Fruit fly (Drosophila melanogaster) whole organism, prepupa: ENCODE data around the gene CG1273.

Experiments
- CG10631 ChIP-seq: fragments of 200-800 bp; sonication (Bioruptor generic); optimal IDR thresholded peaks from 2 replicates; lab custom pipeline; 2016; ENCODE audit warnings: missing biosample characterization, missing genetic modification characterization
- CG10669 ChIP-seq: fragments of 200-800 bp; sonication (Bioruptor generic); optimal IDR thresholded peaks from 3 replicates; lab custom pipeline; 2018; ENCODE audit warnings: missing biosample characterization, mild to moderate bottlenecking, missing genetic modification characterization, moderate library complexity
- CG11902 ChIP-seq: fragments of 200-800 bp; sonication (Bioruptor generic); optimal IDR thresholded peaks from 3 replicates; lab custom pipeline; 2016; ENCODE audit warnings: missing biosample characterization, missing genetic modification characterization
- CG15336 ChIP-seq: fragments of 200-800 bp; sonication (Bioruptor generic); IDR thresholded peaks from 2 replicates; pipeline ENCODE4 v1.3.6; 2022; ENCODE audit warnings: missing biosample characterization, missing genetic modification characterization
- CG32006 ChIP-seq: fragments of 200-800 bp; sonication (Bioruptor generic); optimal IDR thresholded peaks from 3 replicates; lab custom pipeline; 2017; ENCODE audit warnings: missing biosample characterization, mild to moderate bottlenecking, missing genetic modification characterization
- CG3919 ChIP-seq: fragments of 200-800 bp; sonication (Bioruptor generic); optimal IDR thresholded peaks from 3 replicates; lab custom pipeline; 2016; ENCODE audit warnings: missing biosample characterization, missing genetic modification characterization
- CG4318 ChIP-seq: fragments of 200-800 bp; sonication (Bioruptor generic); optimal IDR thresholded peaks from 3 replicates; lab custom pipeline; 2017; ENCODE audit warnings: missing biosample characterization, mild to moderate bottlenecking, missing genetic modification characterization
- CG6163 ChIP-seq: fragments of 200-800 bp; sonication (Bioruptor generic); IDR thresholded peaks from 3 replicates; pipeline ENCODE4 v1.3.6; 2022; ENCODE audit warnings: missing biosample characterization, missing genetic modification characterization
- CG6276 ChIP-seq: fragments of 200-800 bp; sonication (Bioruptor generic); optimal IDR thresholded peaks from 2 replicates; lab custom pipeline; 2017; ENCODE audit warnings: missing biosample characterization, mild to moderate bottlenecking, missing genetic modification characterization
- CG6792 ChIP-seq: fragments of 200-800 bp; sonication (Bioruptor generic); optimal IDR thresholded peaks from 3 replicates; lab custom pipeline; 2016; ENCODE audit warnings: missing biosample characterization, missing genetic modification characterization
- CG6808 ChIP-seq: fragments of 200-800 bp; sonication (Bioruptor generic); optimal IDR thresholded peaks from 3 replicates; lab custom pipeline; 2017; ENCODE audit warnings: missing biosample characterization, missing genetic modification characterization, mild to moderate bottlenecking, moderate library complexity, missing genetic modification reagents
- CG8319 ChIP-seq: fragments of 200-800 bp; sonication (Bioruptor generic); optimal IDR thresholded peaks from 3 replicates; lab custom pipeline; 2016; ENCODE audit warnings: missing biosample characterization, missing genetic modification characterization
- Eip78C ChIP-seq: fragments of 200-800 bp; sonication (Bioruptor generic); peaks from one replicate; lab custom pipeline; 2016; ENCODE audit warnings: missing biosample characterization, missing genetic modification characterization
- Ets21C ChIP-seq: fragments of 200-800 bp; sonication (Bioruptor generic); optimal IDR thresholded peaks from 3 replicates; lab custom pipeline; 2016; ENCODE audit warnings: missing biosample characterization, missing genetic modification characterization
- Ets96B ChIP-seq: fragments of 200-800 bp; optimal IDR thresholded peaks from 2 replicates; lab custom pipeline; 2019; ENCODE audit warnings: missing biosample characterization, mild to moderate bottlenecking, missing genetic modification characterization, moderate library complexity
- Hr38 ChIP-seq: sonication (Bioruptor generic); optimal IDR thresholded peaks from 2 replicates; lab custom pipeline; 2016; ENCODE audit warnings: missing biosample characterization, missing genetic modification characterization
- Hr39 ChIP-seq: fragments of 200-800 bp; sonication (Bioruptor generic); optimal IDR thresholded peaks from 2 replicates; lab custom pipeline; 2016; ENCODE audit warnings: missing biosample characterization, missing genetic modification characterization
- OdsH ChIP-seq: fragments of 200-800 bp; sonication (Bioruptor generic); optimal IDR thresholded peaks from 3 replicates; lab custom pipeline; 2016; ENCODE audit warnings: missing biosample characterization, missing genetic modification characterization
- Sox102F ChIP-seq: fragments of 200-800 bp; sonication (Bioruptor generic); optimal IDR thresholded peaks from 2 replicates; lab custom pipeline; 2016; ENCODE audit warnings: missing biosample characterization, mild to moderate bottlenecking, missing genetic modification characterization
- Sox14 ChIP-seq: fragments of 200-800 bp; sonication (Bioruptor generic); optimal IDR thresholded peaks from 3 replicates; lab custom pipeline; 2016; ENCODE audit warnings: missing biosample characterization, missing genetic modification characterization
- Sox15 ChIP-seq: fragments of 200-800 bp; sonication (Bioruptor generic); optimal IDR thresholded peaks from 3 replicates; lab custom pipeline; 2016; ENCODE audit warnings: missing biosample characterization, missing genetic modification characterization
- acj6 ChIP-seq: fragments of 200-800 bp; sonication (Bioruptor generic); optimal IDR thresholded peaks from 3 replicates; lab custom pipeline; 2016; ENCODE audit warnings: missing biosample characterization, missing genetic modification characterization
- dac ChIP-seq: fragments of 200-800 bp; sonication (Bioruptor generic); optimal IDR thresholded peaks from 2 replicates; lab custom pipeline; 2017; ENCODE audit warnings: missing biosample characterization, mild to moderate bottlenecking, missing genetic modification characterization
- dsx ChIP-seq: fragments of 200-800 bp; optimal IDR thresholded peaks from 3 replicates; lab custom pipeline; 2019; ENCODE audit warnings: missing biosample characterization, mild to moderate bottlenecking, missing genetic modification characterization, moderate library complexity; ENCODE audit not compliant: poor library complexity, severe bottlenecking
- eg ChIP-seq: fragments of 200-800 bp; sonication (Bioruptor generic); IDR thresholded peaks from 3 replicates; pipeline ENCODE4 v1.3.6; 2022; ENCODE audit warnings: missing biosample characterization, missing genetic modification characterization
- esn ChIP-seq: fragments of 200-800 bp; sonication (Bioruptor generic); optimal IDR thresholded peaks from 2 replicates; lab custom pipeline; 2016; ENCODE audit warnings: missing biosample characterization, mild to moderate bottlenecking, missing genetic modification characterization, moderate library complexity
- fd59A ChIP-seq: fragments of 200-800 bp; sonication (Bioruptor generic); optimal IDR thresholded peaks from 2 replicates; lab custom pipeline; 2017; ENCODE audit warnings: missing biosample characterization, mild to moderate bottlenecking, missing genetic modification characterization, missing genetic modification reagents
- fkh ChIP-seq: fragments of 200-800 bp; sonication (Bioruptor generic); optimal IDR thresholded peaks from 3 replicates; lab custom pipeline; 2017; ENCODE audit warnings: missing biosample characterization, mild to moderate bottlenecking, missing genetic modification characterization, moderate library complexity
- lz ChIP-seq: fragments of 200-800 bp; sonication (Bioruptor generic); optimal IDR thresholded peaks from 3 replicates; lab custom pipeline; 2016; ENCODE audit warnings: missing biosample characterization, missing genetic modification characterization
- net ChIP-seq: fragments of 200-800 bp; sonication (Bioruptor generic); optimal IDR thresholded peaks from 3 replicates; lab custom pipeline; 2016; ENCODE audit warnings: missing biosample characterization, missing genetic modification characterization
- pdm3 ChIP-seq: fragments of 200-800 bp; sonication (Bioruptor generic); optimal IDR thresholded peaks from 3 replicates; lab custom pipeline; 2016; ENCODE audit warnings: missing biosample characterization, missing genetic modification characterization
- spab ChIP-seq: fragments of 200-800 bp; sonication (Bioruptor generic); optimal IDR thresholded peaks from 2 replicates; lab custom pipeline; 2017; ENCODE audit warnings: missing biosample characterization, mild to moderate bottlenecking, missing genetic modification characterization, missing genetic modification reagents
- ss ChIP-seq, 2 experiments: fragments of 200-800 bp; sonication (Bioruptor generic); optimal IDR thresholded peaks; 2 replicates in 1 of 2; 3 replicates in 1 of 2; lab custom pipeline; 2017 to 2018; ENCODE audit warnings: mild to moderate bottlenecking in 2 of 2, missing biosample characterization in 2 of 2, missing genetic modification characterization in 2 of 2, moderate library complexity in 1 of 2
- svp ChIP-seq: fragments of 200-800 bp; sonication (Bioruptor generic); peaks from one replicate; lab custom pipeline; 2016; ENCODE audit warnings: missing biosample characterization, missing genetic modification characterization
- vri ChIP-seq: fragments of 200-800 bp; sonication (Bioruptor generic); optimal IDR thresholded peaks from 3 replicates; lab custom pipeline; 2016; ENCODE audit warnings: missing biosample characterization, mild to moderate bottlenecking, missing genetic modification characterization

The CG1273 gene

DNA sequence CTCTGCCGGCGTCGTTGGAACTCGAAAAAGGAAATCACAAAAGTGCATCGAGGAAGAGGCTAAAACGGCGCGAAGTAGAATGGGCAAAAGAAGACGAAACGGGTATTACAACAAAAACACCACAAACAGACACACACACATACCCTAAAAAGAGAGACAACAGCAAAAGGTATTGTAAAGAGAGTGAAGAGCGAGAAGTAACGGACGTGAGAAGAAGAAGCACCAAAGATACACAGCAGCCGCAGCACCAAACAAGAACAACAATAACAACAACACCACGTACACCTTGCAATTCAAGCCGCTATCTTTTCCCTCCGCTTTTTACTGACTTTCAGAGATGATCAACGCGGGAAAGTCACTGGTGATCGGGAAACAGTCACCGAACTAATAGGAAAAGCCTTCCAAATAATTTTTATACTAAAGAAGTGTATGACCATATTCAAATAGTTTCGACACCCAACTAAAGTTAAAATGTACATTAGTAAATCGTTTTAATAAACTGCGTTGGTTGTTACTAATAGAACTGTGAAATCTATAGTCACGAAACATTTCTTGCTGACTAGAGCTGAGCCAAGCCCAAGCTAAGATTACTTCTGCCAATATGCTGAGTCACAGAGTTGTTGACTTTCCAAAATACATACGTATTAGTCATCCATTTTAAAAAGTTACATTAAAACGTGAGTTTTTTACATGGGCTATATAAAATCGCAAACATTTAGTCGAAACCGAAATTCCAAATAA lies 11.2 kb upstream of the CG1273 start:
- TF ChIP-seq Hr38 (GFP tag; lab: Kevin White, UChicago), result no peak
- peak; percentile 53 for TF ChIP-seq CG6163 (GFP tag; lab: Robert Waterston, UW)
- no peak for TF ChIP-seq CG15336 (GFP tag; lab: Robert Waterston, UW)
- TF ChIP-seq eg, result no peak
- no peak for TF ChIP-seq lz (GFP tag; lab: Kevin White, UChicago)
- peak; percentile 33 for TF ChIP-seq esn
- TF ChIP-seq OdsH (GFP tag; lab: Kevin White, UChicago), result no peak
- TF ChIP-seq dsx (GFP tag; lab: Kevin White, UChicago), result peak; percentile 25
- TF ChIP-seq CG10669 (GFP tag; lab: Kevin White, UChicago), result no peak

dm6 chr3L:4252862-4253610 lies 10.5 kb upstream of the CG1273 start:
- TF ChIP-seq CG11902 (no peak), CG6163 (GFP tag; lab: Robert Waterston, UW) (peak; percentile 33; the same call in 1 of the 3 replicates), Sox15 (GFP tag; lab: Kevin White, UChicago) (no peak), net (peak; percentile 30), CG32006 (GFP tag; lab: Kevin White, UChicago) (peak; percentile 33), svp (GFP tag; lab: Kevin White, UChicago) (peak; percentile 95), acj6 (GFP tag; lab: Kevin White, UChicago) (peak; percentile 9), CG3919 (GFP tag; lab: Kevin White, UChicago) (peak; percentile 25), spab (GFP tag; lab: Kevin White, UChicago) (peak; percentile 16), CG15336 (GFP tag; lab: Robert Waterston, UW) (no peak), fd59A (GFP tag; lab: Kevin White, UChicago) (peak; percentile 25), Ets96B (tag; lab: Kevin White, UChicago) (peak; percentile 0), vri (peak; percentile 69), CG8319 (GFP tag; lab: Kevin White, UChicago) (peak; percentile 21), Ets21C (GFP tag; lab: Kevin White, UChicago) (peak; percentile 9), dac (no peak), esn (no peak), pdm3 (no peak), CG4318 (GFP tag; lab: Kevin White, UChicago) (no peak), CG10631 (peak; percentile 30), Sox102F (no peak), Eip78C (GFP tag; lab: Kevin White, UChicago) (peak; percentile 72), Hr39 (GFP tag; lab: Kevin White, UChicago) (peak; percentile 23), ss (GFP tag; optimal IDR thresholded peaks at IDR 0.05; lab: Kevin White, UChicago) (peak in 1 of 2 experiments; percentile 6), CG6808 (GFP tag; lab: Kevin White, UChicago) (no peak), Sox14 (GFP tag; lab: Kevin White, UChicago) (peak; percentile 53), CG6792 (peak; percentile 50)

DNA sequence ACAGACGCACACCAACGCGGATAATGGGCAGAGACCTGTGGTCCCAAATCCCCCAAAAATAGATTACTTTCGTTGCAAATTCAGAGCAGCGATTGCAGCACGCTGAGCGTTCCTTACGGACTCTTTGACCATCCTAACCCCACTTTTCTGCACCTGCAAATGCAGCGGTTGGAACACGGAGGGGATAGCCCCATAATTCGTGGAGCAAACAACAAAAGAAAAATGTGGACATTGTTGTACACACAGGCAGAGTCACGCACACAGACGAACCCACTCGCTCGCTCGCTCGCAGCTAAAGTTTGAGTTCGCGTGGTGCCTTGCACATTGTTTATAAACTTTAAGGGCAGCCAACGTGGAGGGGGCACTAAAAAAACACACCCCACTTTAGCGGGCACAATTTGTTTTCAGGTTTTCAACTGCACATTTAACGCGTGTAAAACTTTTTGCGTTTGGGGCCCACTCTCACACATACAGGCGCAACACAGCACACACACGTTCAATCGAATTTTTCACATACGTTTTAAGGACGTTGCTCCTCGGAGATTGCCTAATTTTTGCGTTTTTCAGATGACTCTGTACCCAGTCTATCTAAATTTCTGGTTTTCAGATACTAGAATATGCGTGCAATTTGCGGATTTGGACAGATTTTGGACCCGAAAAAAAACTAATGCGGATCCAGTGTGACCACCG lies 9.8 kb upstream of the CG1273 start:
- TF ChIP-seq Eip78C (GFP tag; lab: Kevin White, UChicago) (peak; percentile 44), dsx (GFP tag; lab: Kevin White, UChicago) (peak; percentile 66), fkh (GFP tag; lab: Kevin White, UChicago) (peak; percentile 73), svp (GFP tag; lab: Kevin White, UChicago) (peak; percentile 92), Sox14 (GFP tag; lab: Kevin White, UChicago) (peak; percentile 38), CG6276 (GFP tag; lab: Kevin White, UChicago) (no peak)
- TF ChIP-seq, all 60 proteins: peak for 5
